Worm (Caenorhabditis elegans) whole organism, L3 larva: ENCODE data around the gene F53F8.7.
A peak's percentile ranks its signal among the peaks of the same experiment; 100 is the strongest.

Experiments
- R02D3.7 ChIP-seq: fragments of 150-350 bp; optimal IDR thresholded peaks from 2 replicates; lab custom pipeline; 2014; ENCODE audit warnings: missing biosample characterization, missing genetic modification characterization
- ZK546.5 ChIP-seq: sonication (generic microtip); optimal IDR thresholded peaks from 2 replicates; lab custom pipeline; 2017; ENCODE audit warnings: missing biosample characterization, missing genetic modification characterization
- ceh-16 ChIP-seq: sonication (generic microtip); optimal IDR thresholded peaks from 2 replicates; lab custom pipeline; 2017; ENCODE audit warnings: missing biosample characterization, missing genetic modification characterization
- ceh-28 ChIP-seq: fragments of 150-350 bp; optimal IDR thresholded peaks from 2 replicates; lab custom pipeline; 2014; ENCODE audit warnings: missing biosample characterization, missing genetic modification reagents, missing genetic modification characterization
- ceh-82 ChIP-seq: fragments of 150-350 bp; optimal IDR thresholded peaks from 2 replicates; lab custom pipeline; 2014; ENCODE audit warnings: missing biosample characterization, missing genetic modification characterization
- daf-12 ChIP-seq: fragments of 150-350 bp; optimal IDR thresholded peaks from 2 replicates; lab custom pipeline; 2014; ENCODE audit warnings: missing biosample characterization, missing genetic modification reagents, missing genetic modification characterization
- egl-5 ChIP-seq: fragments of 150-350 bp; optimal IDR thresholded peaks from 2 replicates; lab custom pipeline; 2017; ENCODE audit warnings: missing biosample characterization, missing genetic modification reagents, missing genetic modification characterization, inconsistent platforms
- elt-1 ChIP-seq: fragments of 150-350 bp; optimal IDR thresholded peaks from 2 replicates; lab custom pipeline; 2014; ENCODE audit warnings: missing biosample characterization, missing genetic modification characterization
- elt-2 ChIP-seq: sonication (generic microtip); optimal IDR thresholded peaks from 2 replicates; lab custom pipeline; 2016; ENCODE audit warnings: missing genetic modification reagents, mild to moderate bottlenecking, missing genetic modification characterization, missing compliant biosample characterization
- fkh-10 ChIP-seq: sonication (generic microtip); optimal IDR thresholded peaks from 2 replicates; lab custom pipeline; 2017; ENCODE audit warnings: missing biosample characterization, missing genetic modification reagents, missing genetic modification characterization
- fkh-2 ChIP-seq: fragments of 150-350 bp; optimal IDR thresholded peaks from 2 replicates; lab custom pipeline; 2014; ENCODE audit warnings: missing biosample characterization, missing genetic modification reagents, missing genetic modification characterization
- lin-15B ChIP-seq: fragments of 150-350 bp; optimal IDR thresholded peaks from 2 replicates; lab custom pipeline; 2014; ENCODE audit warnings: missing biosample characterization, missing genetic modification characterization
- lin-39 ChIP-seq: fragments of 150-350 bp; optimal IDR thresholded peaks from 2 replicates; lab custom pipeline; 2018; ENCODE audit warnings: missing biosample characterization, missing genetic modification reagents, missing genetic modification characterization
- lsy-12 ChIP-seq: sonication (generic microtip); optimal IDR thresholded peaks from 2 replicates; lab custom pipeline; 2016; ENCODE audit warnings: mild to moderate bottlenecking, missing genetic modification characterization, missing compliant biosample characterization
- nfya-1 ChIP-seq: sonication (generic microtip); optimal IDR thresholded peaks from 2 replicates; lab custom pipeline; 2017; ENCODE audit warnings: missing genetic modification characterization, mild to moderate bottlenecking, missing compliant biosample characterization, antibody characterized with exemption, moderate library complexity; ENCODE audit not compliant: insufficient read depth
- nhr-11 ChIP-seq: fragments of 150-350 bp; optimal IDR thresholded peaks from 2 replicates; lab custom pipeline; 2014; ENCODE audit warnings: missing biosample characterization, missing genetic modification characterization
- nhr-12 ChIP-seq: fragments of 150-350 bp; optimal IDR thresholded peaks from 2 replicates; lab custom pipeline; 2014; ENCODE audit warnings: missing biosample characterization, missing genetic modification characterization
- nhr-237 ChIP-seq: fragments of 150-350 bp; optimal IDR thresholded peaks from 2 replicates; lab custom pipeline; 2014; ENCODE audit warnings: missing biosample characterization, missing genetic modification characterization
- nhr-25 ChIP-seq: sonication (generic microtip); optimal IDR thresholded peaks from 2 replicates; lab custom pipeline; 2017; ENCODE audit warnings: missing biosample characterization, missing genetic modification characterization
- nhr-28 ChIP-seq: fragments of 150-350 bp; optimal IDR thresholded peaks from 2 replicates; lab custom pipeline; 2014; ENCODE audit warnings: missing biosample characterization, missing genetic modification characterization
- nhr-43 ChIP-seq: sonication (generic microtip); optimal IDR thresholded peaks from 2 replicates; lab custom pipeline; 2016; ENCODE audit warnings: mild to moderate bottlenecking, missing genetic modification characterization, missing compliant biosample characterization; ENCODE audit not compliant: poor library complexity, severe bottlenecking
- nhr-76 ChIP-seq: fragments of 150-350 bp; sonication (generic microtip); optimal IDR thresholded peaks from 5 replicates; lab custom pipeline; 2014; ENCODE audit warnings: missing biosample characterization, missing genetic modification characterization
- nhr-77 ChIP-seq: fragments of 150-350 bp; optimal IDR thresholded peaks from 2 replicates; lab custom pipeline; 2014; ENCODE audit warnings: missing biosample characterization, missing genetic modification characterization
- pqm-1 ChIP-seq: fragments of 150-350 bp; optimal IDR thresholded peaks from 2 replicates; lab custom pipeline; 2017; ENCODE audit warnings: missing biosample characterization, missing genetic modification characterization, inconsistent platforms
- skn-1 ChIP-seq: fragments of 150-350 bp; optimal IDR thresholded peaks from 2 replicates; lab custom pipeline; 2014; ENCODE audit warnings: missing biosample characterization, missing genetic modification characterization
- snpc-4 ChIP-seq: fragments of 150-350 bp; optimal IDR thresholded peaks from 2 replicates; lab custom pipeline; 2014; ENCODE audit warnings: missing biosample characterization, missing genetic modification characterization
- tbx-2 ChIP-seq: sonication (generic microtip); optimal IDR thresholded peaks from 2 replicates; lab custom pipeline; 2016; ENCODE audit warnings: mild to moderate bottlenecking, missing genetic modification characterization, missing compliant biosample characterization
- unc-62 ChIP-seq: fragments of 150-350 bp; sonication (generic microtip); optimal IDR thresholded peaks from 4 replicates; lab custom pipeline; 2014; ENCODE audit warnings: missing biosample characterization, missing genetic modification reagents, missing genetic modification characterization
- zag-1 ChIP-seq: fragments of 150-350 bp; optimal IDR thresholded peaks from 2 replicates; lab custom pipeline; 2014; ENCODE audit warnings: missing biosample characterization, missing genetic modification characterization
- ztf-11 ChIP-seq: fragments of 150-350 bp; optimal IDR thresholded peaks from 2 replicates; lab custom pipeline; 2014; ENCODE audit warnings: missing biosample characterization, missing genetic modification characterization
- ztf-4 ChIP-seq: fragments of 150-350 bp; optimal IDR thresholded peaks from 2 replicates; lab custom pipeline; 2014; ENCODE audit warnings: missing biosample characterization, missing genetic modification characterization

F53F8.7 gene

DNA sequence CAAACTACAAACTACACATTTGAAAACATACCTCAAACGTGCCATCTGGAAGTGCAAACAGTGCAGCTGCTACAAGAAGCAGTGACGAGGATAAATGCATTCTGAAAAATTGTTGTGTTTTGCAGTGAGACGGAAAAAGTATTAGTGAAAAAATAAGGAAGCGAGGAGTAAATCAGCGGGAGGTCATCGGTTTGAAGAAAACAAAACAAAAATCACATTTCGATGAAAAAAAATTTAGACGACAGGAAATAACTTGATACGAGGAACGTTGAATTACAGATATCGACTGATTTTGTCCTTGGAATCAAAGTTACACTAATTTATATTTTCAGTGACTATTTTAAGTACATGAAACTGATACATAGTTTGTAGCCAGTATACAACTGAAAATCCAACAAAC, 6.6 kb downstream of the F53F8.7 start, which contains the start of gene F53F8.4:
TSS of gene F53F8.4 (minus strand) at position 101 of the 400 bp plus-strand sequence.
- no peak for TF ChIP-seq elt-2 (tag; lab: Kevin White, UChicago)
- TF ChIP-seq fkh-2 (tag; lab: Kevin White, UChicago), result no peak
- no peak for TF ChIP-seq zag-1
- TF ChIP-seq ztf-4 (tag; lab: Kevin White, UChicago), result no peak
- TF ChIP-seq elt-1 (tag; lab: Kevin White, UChicago), result no peak
- TF ChIP-seq nhr-43 (tag; lab: Kevin White, UChicago), result no peak
- TF ChIP-seq nhr-76 (tag; lab: Kevin White, UChicago), result no peak
- no peak for TF ChIP-seq ceh-82
- TF ChIP-seq daf-12 (tag; lab: Kevin White, UChicago), result no peak
- TF ChIP-seq skn-1 (tag; lab: Kevin White, UChicago), result no peak
- no peak for TF ChIP-seq nhr-11 (tag; lab: Kevin White, UChicago)
- no peak for TF ChIP-seq ztf-11
- no peak for TF ChIP-seq pqm-1 (tag; lab: Kevin White, UChicago)
- no peak for TF ChIP-seq lsy-12 (tag; lab: Kevin White, UChicago)
- no peak for TF ChIP-seq egl-5 (tag; lab: Kevin White, UChicago)
- no peak for TF ChIP-seq nhr-28 (tag; lab: Kevin White, UChicago)

DNA sequence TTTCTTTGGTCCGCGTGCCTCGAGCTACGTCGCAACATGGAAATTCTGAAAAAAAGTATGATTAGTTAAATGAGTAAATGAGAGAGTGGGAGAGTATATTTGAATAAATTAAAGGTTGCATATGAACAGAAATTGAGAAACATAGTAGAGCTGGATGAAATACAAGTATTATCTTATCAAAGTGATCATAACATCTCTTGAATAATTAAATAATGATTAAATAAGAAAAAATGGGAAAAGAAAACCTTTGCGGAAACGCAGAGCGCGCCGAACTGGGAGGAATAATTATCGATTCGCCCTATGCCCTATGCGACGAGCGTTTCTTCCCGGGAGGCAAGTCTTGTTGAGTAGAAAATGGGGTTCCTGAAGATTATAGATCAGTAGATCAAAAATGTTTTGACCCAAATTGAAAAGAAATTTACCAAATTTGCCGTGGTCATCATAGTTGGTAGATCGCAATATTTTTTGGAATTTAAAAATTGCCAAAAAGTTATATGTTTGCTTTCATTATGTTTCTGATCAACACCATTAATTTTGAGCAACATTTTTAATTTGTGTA, 8.6 kb downstream of the F53F8.7 start, which contains the start of gene F53F8.3:
TSS of gene F53F8.3 (minus strand) at position 51 of the 559 bp plus-strand sequence.
- TF ChIP-seq unc-62 (GFP tag; lab: Kevin White, UChicago), result no peak
- no peak for TF ChIP-seq lin-39 (tag; lab: Kevin White, UChicago)
- TF ChIP-seq nhr-43 (tag; lab: Kevin White, UChicago), result no peak
- no peak for TF ChIP-seq nhr-12 (tag; lab: Kevin White, UChicago)
- TF ChIP-seq, all 47 proteins: peak for 0

DNA sequence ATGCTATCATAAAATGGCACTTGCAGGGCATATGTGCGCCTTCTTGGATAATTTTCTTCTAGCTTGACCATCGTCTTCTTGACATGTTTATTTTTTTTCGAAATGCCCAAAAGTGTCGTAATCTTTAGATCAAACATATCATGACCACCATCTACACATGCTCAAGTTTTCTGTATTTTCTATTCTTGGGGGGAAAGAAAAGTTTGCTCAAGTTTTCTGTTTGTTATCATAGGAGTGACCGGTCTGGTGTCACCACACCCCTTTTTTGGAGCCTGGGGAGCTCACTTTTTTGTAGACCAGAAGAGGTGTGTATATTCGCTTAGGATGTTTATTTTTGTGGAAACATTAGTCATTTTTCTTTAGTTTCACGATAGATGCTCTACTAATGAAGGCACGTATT, 12.8 kb downstream of the F53F8.7 start, which contains the start of gene klf-2:
TSS of gene klf-2 (plus strand) at position 301 of the 400 bp plus-strand sequence.
- TF ChIP-seq tbx-2 (tag; lab: Kevin White, UChicago) (no peak), nhr-43 (tag; lab: Kevin White, UChicago) (no peak), nhr-237 (tag; lab: Kevin White, UChicago) (no peak), elt-1 (tag; lab: Kevin White, UChicago) (no peak), fkh-10 (GFP tag; lab: Kevin White, UChicago) (no peak), lin-15B (tag; lab: Kevin White, UChicago) (no peak), nhr-28 (tag; lab: Kevin White, UChicago) (no peak), R02D3.7 (tag; lab: Kevin White, UChicago) (no peak), lin-39 (tag; lab: Kevin White, UChicago) (no peak), ceh-28 (no peak), nfya-1 (tag; lab: Kevin White, UChicago) (no peak), nhr-25 (tag; lab: Kevin White, UChicago) (no peak), ztf-4 (tag; lab: Kevin White, UChicago) (no peak), nhr-11 (tag; lab: Kevin White, UChicago) (no peak), ZK546.5 (tag; lab: Kevin White, UChicago) (no peak)
- TF ChIP-seq, all 47 proteins: peak for 0

DNA sequence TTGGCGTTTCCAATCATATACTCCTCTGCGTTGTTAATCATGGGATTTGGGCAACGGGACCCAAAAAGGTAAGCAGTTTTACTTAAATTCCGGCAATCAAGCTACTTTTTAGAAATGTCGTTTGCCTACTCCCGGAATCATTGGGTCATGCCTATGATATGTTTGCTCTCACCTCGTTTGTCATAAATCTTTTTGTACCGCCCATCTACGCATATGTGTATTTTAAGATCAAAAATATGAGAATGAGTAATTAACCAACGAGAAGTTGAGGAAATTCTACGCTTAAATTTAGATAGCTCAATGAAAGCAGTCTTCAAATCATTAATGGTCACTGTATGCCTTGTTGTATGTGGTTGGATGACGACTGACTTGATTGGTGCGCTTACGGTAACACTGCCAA, 15.9 kb downstream of the F53F8.7 start:
- no peak for TF ChIP-seq tbx-2 (tag; lab: Kevin White, UChicago)
- no peak for TF ChIP-seq ceh-82
- no peak for TF ChIP-seq nhr-12 (tag; lab: Kevin White, UChicago)
- TF ChIP-seq elt-1 (tag; lab: Kevin White, UChicago), result no peak
- no peak for TF ChIP-seq nhr-237 (tag; lab: Kevin White, UChicago)
- no peak for TF ChIP-seq nhr-77 (tag; lab: Kevin White, UChicago)
- TF ChIP-seq egl-5 (tag; lab: Kevin White, UChicago), result no peak
- no peak for TF ChIP-seq ceh-16
- TF ChIP-seq ZK546.5 (tag; lab: Kevin White, UChicago), result no peak
- no peak for TF ChIP-seq ztf-4 (tag; lab: Kevin White, UChicago)
- TF ChIP-seq snpc-4 (tag; lab: Kevin White, UChicago), result no peak
- TF ChIP-seq lin-39 (tag; lab: Kevin White, UChicago), result no peak
- TF ChIP-seq, all 47 proteins: peak for 0

DNA sequence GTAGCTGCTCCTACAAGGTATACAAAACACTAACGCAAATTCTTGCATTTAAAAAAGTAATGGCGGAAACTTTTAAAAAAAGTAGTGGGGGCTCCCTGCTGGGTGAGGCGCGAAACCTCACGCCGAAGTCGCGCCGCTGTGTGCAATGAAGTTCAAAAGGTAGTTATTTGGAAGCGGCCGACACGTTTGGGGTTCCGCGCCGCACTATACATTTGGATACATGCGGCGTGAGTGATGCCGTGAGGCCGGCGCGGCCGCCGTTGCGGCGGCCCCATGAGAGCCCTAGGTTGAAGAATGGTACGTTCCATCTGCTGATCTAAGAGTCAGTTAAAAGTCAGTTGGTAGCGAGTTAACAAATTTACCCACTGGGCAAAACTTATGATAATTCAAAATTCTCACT, 16.3 kb downstream of the F53F8.7 start:
- TF ChIP-seq elt-2 (tag; lab: Kevin White, UChicago) (no peak), skn-1 (tag; lab: Kevin White, UChicago) (no peak), unc-62 (GFP tag; lab: Kevin White, UChicago) (no peak), snpc-4 (tag; lab: Kevin White, UChicago) (peak; percentile 2), nhr-12 (tag; lab: Kevin White, UChicago) (no peak)
